Worm (Caenorhabditis elegans) whole organism, late embryonic: ENCODE results near the gene clc-8.
"Not testable (repeated sequence)": the region's sequence is repeated elsewhere in the genome, so short reads cannot be mapped to it uniquely, and the experiment has no call there.

ENCODE experiments used
- C08G9.2 ChIP-seq: sonication (generic microtip); optimal IDR thresholded peaks from 2 replicates; lab custom pipeline; 2016; ENCODE audit warnings: mild to moderate bottlenecking, missing genetic modification characterization, moderate library complexity, missing compliant biosample characterization
- C38D4.7 ChIP-seq: fragments of 200-800 bp; sonication (Bioruptor generic); optimal IDR thresholded peaks from 2 replicates; lab custom pipeline; 2018; ENCODE audit warnings: mild to moderate bottlenecking, missing genetic modification characterization, moderate library complexity, missing compliant biosample characterization
- F13H6.1 ChIP-seq: sonication (generic microtip); optimal IDR thresholded peaks from 2 replicates; lab custom pipeline; 2016; ENCODE audit warnings: missing genetic modification characterization, missing compliant biosample characterization
- K09A11.1 ChIP-seq: sonication (generic microtip); optimal IDR thresholded peaks from 2 replicates; lab custom pipeline; 2017; ENCODE audit warnings: antibody characterized with exemption, mild to moderate bottlenecking, missing genetic modification characterization, missing compliant biosample characterization; ENCODE audit not compliant: insufficient read depth
- T23F11.4 ChIP-seq: fragments of 200-800 bp; sonication (Bioruptor generic); optimal IDR thresholded peaks from 2 replicates; lab custom pipeline; 2018; ENCODE audit warnings: mild to moderate bottlenecking, missing genetic modification characterization, missing compliant biosample characterization
- ceh-14 ChIP-seq: sonication (generic microtip); optimal IDR thresholded peaks from 2 replicates; lab custom pipeline; 2016; ENCODE audit warnings: missing genotype, missing genetic modification characterization, missing compliant biosample characterization
- ceh-18 ChIP-seq: sonication (generic microtip); optimal IDR thresholded peaks from 2 replicates; lab custom pipeline; 2016; ENCODE audit warnings: missing genetic modification characterization, missing compliant biosample characterization
- ceh-2 ChIP-seq: sonication (generic microtip); optimal IDR thresholded peaks from 2 replicates; lab custom pipeline; 2016; ENCODE audit warnings: missing genotype, missing genetic modification characterization, missing compliant biosample characterization
- ceh-34 ChIP-seq: sonication (generic microtip); optimal IDR thresholded peaks from 2 replicates; lab custom pipeline; 2016; ENCODE audit warnings: mild to moderate bottlenecking, missing genetic modification characterization, missing compliant biosample characterization
- ceh-45 ChIP-seq: fragments of 200-800 bp; sonication (Bioruptor generic); IDR thresholded peaks from 2 replicates; pipeline ENCODE4 v1.3.6; 2022; ENCODE audit warnings: missing genetic modification reagents, missing genetic modification characterization, missing compliant biosample characterization
- ceh-6 ChIP-seq: fragments of 200-800 bp; sonication (Bioruptor generic); optimal IDR thresholded peaks from 2 replicates; lab custom pipeline; 2018; ENCODE audit warnings: mild to moderate bottlenecking, missing genetic modification characterization, missing compliant biosample characterization
- ceh-9 ChIP-seq: sonication (generic microtip); optimal IDR thresholded peaks from 2 replicates; lab custom pipeline; 2016; ENCODE audit warnings: mild to moderate bottlenecking, missing genetic modification characterization, inconsistent platforms, missing compliant biosample characterization
- che-1 ChIP-seq: sonication (generic microtip); optimal IDR thresholded peaks from 2 replicates; lab custom pipeline; 2016; ENCODE audit warnings: mild to moderate bottlenecking, missing genetic modification characterization, missing compliant biosample characterization
- elt-2 ChIP-seq: sonication (generic microtip); optimal IDR thresholded peaks from 2 replicates; lab custom pipeline; 2016; ENCODE audit warnings: missing genetic modification reagents, missing genetic modification characterization, missing compliant biosample characterization
- elt-4 ChIP-seq: sonication (generic microtip); optimal IDR thresholded peaks from 2 replicates; lab custom pipeline; 2016; ENCODE audit warnings: missing genetic modification characterization, missing compliant biosample characterization
- eyg-1 ChIP-seq: sonication (generic microtip); optimal IDR thresholded peaks from 2 replicates; lab custom pipeline; 2016; ENCODE audit warnings: missing genotype, missing genetic modification characterization, missing compliant biosample characterization
- fkh-6 ChIP-seq: sonication (generic microtip); optimal IDR thresholded peaks from 2 replicates; lab custom pipeline; 2016; ENCODE audit warnings: missing genetic modification characterization, missing compliant biosample characterization
- hlh-13 ChIP-seq: fragments of 200-800 bp; sonication (Bioruptor generic); optimal IDR thresholded peaks from 2 replicates; lab custom pipeline; 2018; ENCODE audit warnings: mild to moderate bottlenecking, missing genetic modification characterization, missing compliant biosample characterization
- hlh-6 ChIP-seq: sonication (generic microtip); optimal IDR thresholded peaks from 2 replicates; lab custom pipeline; 2016; ENCODE audit warnings: missing genotype, missing genetic modification characterization, missing compliant biosample characterization
- hlh-8 ChIP-seq: sonication (generic microtip); optimal IDR thresholded peaks from 2 replicates; lab custom pipeline; 2016; ENCODE audit warnings: missing genotype, missing genetic modification characterization, missing compliant biosample characterization
- lim-6 ChIP-seq: sonication (generic microtip); optimal IDR thresholded peaks from 2 replicates; lab custom pipeline; 2016; ENCODE audit warnings: missing genetic modification characterization, missing compliant biosample characterization
- nhr-11 ChIP-seq: fragments of 150-350 bp; optimal IDR thresholded peaks from 2 replicates; lab custom pipeline; 2014; ENCODE audit warnings: missing biosample characterization, missing genetic modification characterization
- nhr-232 ChIP-seq: sonication (generic microtip); optimal IDR thresholded peaks from 2 replicates; lab custom pipeline; 2016; ENCODE audit warnings: missing genetic modification characterization, missing compliant biosample characterization
- npax-4 ChIP-seq: sonication (generic microtip); optimal IDR thresholded peaks from 2 replicates; lab custom pipeline; 2016; ENCODE audit warnings: missing genetic modification characterization, missing compliant biosample characterization
- pat-9 ChIP-seq: fragments of 200-800 bp; sonication (Bioruptor generic); optimal IDR thresholded peaks from 2 replicates; lab custom pipeline; 2018; ENCODE audit warnings: mild to moderate bottlenecking, missing genetic modification characterization, moderate library complexity, missing compliant biosample characterization
- pax-1 ChIP-seq: fragments of 150-350 bp; optimal IDR thresholded peaks from 2 replicates; lab custom pipeline; 2014; ENCODE audit warnings: missing biosample characterization, missing genetic modification characterization
- ref-2 ChIP-seq: sonication (generic microtip); optimal IDR thresholded peaks from 2 replicates; lab custom pipeline; 2016; ENCODE audit warnings: missing genetic modification characterization, missing compliant biosample characterization
- rnt-1 ChIP-seq: sonication (generic microtip); optimal IDR thresholded peaks from 2 replicates; lab custom pipeline; 2016; ENCODE audit warnings: missing genetic modification characterization, missing compliant biosample characterization
- sdc-2 ChIP-seq: sonication (generic microtip); optimal IDR thresholded peaks from 2 replicates; lab custom pipeline; 2016; ENCODE audit warnings: missing genotype, missing genetic modification characterization, missing compliant biosample characterization
- sox-4 ChIP-seq: sonication (generic microtip); optimal IDR thresholded peaks from 2 replicates; lab custom pipeline; 2017; ENCODE audit warnings: mild to moderate bottlenecking, missing genetic modification characterization, inconsistent platforms, missing compliant biosample characterization
- unc-3 ChIP-seq, 2 experiments: fragments of 200-800 bp in 1 of 2; sonication (Bioruptor generic) in 1 of 2; sonication (generic microtip) in 1 of 2; conservative IDR thresholded peaks in 1 of 2; optimal IDR thresholded peaks in 1 of 2; 2 replicates each; pipeline versions ENCODE4 v1.3.6 to Lab custom; 2016 to 2022; ENCODE audit warnings: missing compliant biosample characterization in 2 of 2, missing genetic modification characterization in 2 of 2, missing genetic modification reagents in 1 of 2
- unc-86 ChIP-seq: sonication (generic microtip); optimal IDR thresholded peaks from 2 replicates; lab custom pipeline; 2016; ENCODE audit warnings: missing genetic modification characterization, missing compliant biosample characterization

Gene clc-8

DNA sequence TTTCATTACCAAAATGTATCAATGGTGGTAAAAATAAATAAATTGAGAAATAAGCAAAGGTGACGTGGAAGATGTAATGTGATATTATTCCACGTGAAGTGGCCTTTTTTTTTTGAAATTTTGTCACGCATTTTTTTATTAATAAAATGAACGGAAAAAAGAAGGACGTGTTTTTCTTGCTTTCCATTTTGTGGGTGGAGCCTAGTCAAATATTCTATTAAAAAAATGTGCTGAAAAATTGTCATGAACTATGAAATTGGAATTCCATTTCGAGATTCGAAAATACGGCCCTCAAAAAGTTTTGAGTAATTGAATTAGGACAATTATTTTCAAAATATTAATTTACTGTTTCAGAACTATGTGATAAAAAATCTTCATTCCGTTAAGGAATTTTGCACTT is 28.0 kb downstream of the clc-8 start, which contains the start of gene F55B11.7:
TSS of gene F55B11.7 (minus strand) at position 101 of the 400 bp plus-strand sequence.
- TF ChIP-seq sdc-2 (tag; lab: Kevin White, UChicago) = no peak
- TF ChIP-seq npax-4 (tag; lab: Kevin White, UChicago) = no peak
- no peak for TF ChIP-seq ceh-14 (tag; lab: Kevin White, UChicago)
- no peak for TF ChIP-seq ceh-45 (GFP tag; lab: Robert Waterston, UW)
- TF ChIP-seq hlh-13 (GFP tag; lab: Kevin White, UChicago) = no peak
- TF ChIP-seq lim-6 (tag; lab: Kevin White, UChicago) = no peak
- no peak for TF ChIP-seq nhr-232 (tag; lab: Kevin White, UChicago)
- no peak for TF ChIP-seq ceh-9 (tag; lab: Kevin White, UChicago)
- no peak for TF ChIP-seq eyg-1 (tag; lab: Kevin White, UChicago)
- no peak for TF ChIP-seq ceh-34 (tag; lab: Kevin White, UChicago)
- no peak for TF ChIP-seq T23F11.4 (GFP tag; lab: Kevin White, UChicago)
- no peak for TF ChIP-seq pat-9 (tag; lab: Kevin White, UChicago)
- TF ChIP-seq pax-1 = no peak
- no peak for TF ChIP-seq C08G9.2 (tag; lab: Kevin White, UChicago)
- no peak for TF ChIP-seq nhr-11
- TF ChIP-seq elt-2 = no peak

DNA sequence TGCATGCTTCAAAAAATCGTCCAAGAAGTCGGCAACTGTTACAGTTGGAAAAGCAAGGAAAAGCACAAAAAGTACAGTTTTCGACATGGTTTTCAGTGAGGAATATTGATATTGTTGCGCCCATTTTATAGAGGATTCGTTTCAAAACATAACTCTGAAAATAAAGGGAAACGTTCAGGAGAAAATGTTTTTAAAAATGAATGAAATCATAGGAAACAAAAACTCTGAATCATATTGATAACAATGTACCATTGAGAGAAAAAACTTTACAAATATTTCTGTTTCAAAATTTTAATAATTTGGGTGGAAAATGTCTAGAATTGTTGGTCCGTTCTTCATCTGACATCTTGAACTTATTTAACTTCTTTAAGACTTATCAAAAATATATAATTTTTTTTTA is 29.3 kb downstream of the clc-8 start, which contains the start of gene F55B11.2:
TSS of gene F55B11.2 (minus strand) at position 101 of the 400 bp plus-strand sequence.
- no peak for TF ChIP-seq lim-6 (tag; lab: Kevin White, UChicago)
- TF ChIP-seq elt-4 (tag; lab: Kevin White, UChicago) = no peak
- no peak for TF ChIP-seq ceh-6 (GFP tag; lab: Kevin White, UChicago)
- no peak for TF ChIP-seq ceh-2 (tag; lab: Kevin White, UChicago)
- no peak for TF ChIP-seq unc-3 (GFP tag; conservative IDR thresholded peaks at IDR 0.05; lab: Robert Waterston, UW)
- TF ChIP-seq unc-3 (tag; optimal IDR thresholded peaks at IDR 0.05; lab: Kevin White, UChicago) = no peak
- TF ChIP-seq T23F11.4 (GFP tag; lab: Kevin White, UChicago) = no peak
- TF ChIP-seq hlh-6 (tag; lab: Kevin White, UChicago) = no peak

DNA sequence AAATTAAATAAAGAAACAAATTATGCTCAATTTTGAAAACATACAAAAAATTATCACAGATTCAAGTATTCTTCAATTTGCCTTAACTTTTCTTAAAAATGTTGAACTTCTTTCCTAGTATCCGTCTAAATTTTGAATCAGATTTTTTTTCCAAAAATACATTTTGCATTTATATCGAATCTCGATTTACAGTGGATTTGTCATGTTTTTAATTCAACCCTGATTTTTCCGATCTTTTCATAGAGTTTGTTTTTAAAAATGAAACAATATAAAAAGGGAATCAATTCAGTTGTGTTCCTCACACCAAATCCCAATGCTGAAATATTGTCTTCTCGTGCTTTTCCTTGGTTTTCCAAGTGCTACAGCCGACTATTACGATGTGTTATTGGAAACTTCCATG is 30.5 kb downstream of the clc-8 start, which contains the start of gene F55B11.3:
TSS of gene F55B11.3 (plus strand) at position 301 of the 400 bp plus-strand sequence.
- TF ChIP-seq elt-2 = no peak
- no peak for TF ChIP-seq hlh-6 (tag; lab: Kevin White, UChicago)
- TF ChIP-seq C08G9.2 (tag; lab: Kevin White, UChicago) = no peak

DNA sequence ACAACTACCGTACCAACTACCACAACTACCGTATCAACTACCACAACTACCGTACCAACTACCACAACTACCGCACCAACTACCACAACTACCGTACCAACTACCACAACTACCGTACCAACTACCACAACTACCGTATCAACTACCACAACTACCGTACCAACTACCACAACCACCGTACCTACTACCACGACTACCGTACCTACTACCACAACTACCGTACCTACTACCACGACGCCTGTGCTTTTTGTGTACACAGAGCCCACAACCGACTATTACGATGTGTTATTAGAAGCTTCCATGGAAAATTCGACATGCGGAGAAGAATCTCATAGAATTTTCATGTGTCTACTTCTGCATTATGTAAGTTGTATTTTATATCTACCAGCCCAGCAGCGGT is 33.5 kb downstream of the clc-8 start, which contains the start of gene F55B11.5:
TSS of gene F55B11.5 (plus strand) at position 301 of the 400 bp plus-strand sequence.
- TF ChIP-seq unc-86 (tag; lab: Kevin White, UChicago); rnt-1; ceh-14 (tag; lab: Kevin White, UChicago): not testable (repeated sequence)

DNA sequence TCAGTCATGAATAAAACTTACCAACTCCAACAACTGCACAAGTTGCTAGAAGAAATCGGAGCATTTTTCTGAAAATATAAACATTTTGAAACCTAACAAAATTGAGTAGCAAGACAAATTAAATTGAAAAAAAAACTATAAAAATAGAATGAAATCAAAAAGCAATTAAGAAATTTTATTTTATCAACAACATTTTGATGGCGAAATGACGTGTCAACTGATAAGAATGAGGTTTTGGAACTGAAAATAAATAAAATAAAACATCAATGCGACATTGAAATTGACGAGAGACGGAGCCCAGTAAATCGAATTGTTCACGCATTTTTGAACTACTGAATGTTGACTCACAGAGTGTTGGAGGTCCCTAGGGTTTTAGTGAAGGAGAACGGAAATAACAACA is 36.9 kb downstream of the clc-8 start, which contains the start of gene F55B11.4:
TSS of gene F55B11.4 (minus strand) at position 68 of the 400 bp plus-strand sequence.
- TF ChIP-seq sdc-2 (tag; lab: Kevin White, UChicago) (no peak), K09A11.1 (no peak), hlh-8 (tag; lab: Kevin White, UChicago) (no peak)

DNA sequence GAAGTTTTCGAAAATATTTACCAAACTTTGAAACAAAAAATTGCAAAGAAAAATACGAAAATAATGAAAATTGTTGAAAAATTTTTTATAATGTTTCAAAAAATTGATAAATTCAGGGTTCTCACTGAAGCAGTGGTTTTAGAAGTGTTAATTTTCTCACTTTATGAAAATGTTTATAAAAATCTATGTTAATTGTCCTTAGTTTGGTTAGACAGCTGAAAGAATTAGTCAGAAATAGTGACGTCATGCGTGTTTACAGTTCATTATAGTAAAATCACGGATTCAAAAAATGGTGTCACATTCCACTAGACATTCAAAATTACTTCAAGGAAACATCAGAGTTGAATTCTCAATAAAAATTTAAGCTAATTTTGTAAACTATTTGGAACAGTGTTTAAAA is 42.0 kb downstream of the clc-8 start:
- TF ChIP-seq C08G9.2 (tag; lab: Kevin White, UChicago) (no peak), sox-4 (no peak), C38D4.7 (GFP tag; lab: Kevin White, UChicago) (no peak), F13H6.1 (tag; lab: Kevin White, UChicago) (no peak), T23F11.4 (GFP tag; lab: Kevin White, UChicago) (no peak), K09A11.1 (no peak), che-1 (no peak), pat-9 (tag; lab: Kevin White, UChicago) (no peak), elt-4 (tag; lab: Kevin White, UChicago) (no peak), ceh-18 (tag; lab: Kevin White, UChicago) (no peak), fkh-6 (no peak), ceh-6 (GFP tag; lab: Kevin White, UChicago) (no peak), ceh-34 (tag; lab: Kevin White, UChicago) (no peak), ref-2 (tag; lab: Kevin White, UChicago) (no peak)
